Fruit fly (Drosophila melanogaster): ENCODE measurements around the gene CG34012.
A peak's percentile ranks its signal among the peaks of the same experiment; 100 is the strongest.

Gene CG34012

dm6 chr3L:11155380-11155779, 46.1 kb upstream of the CG34012 start (continued):
- TF ChIP-seq CG16779 (GFP tag; IDR thresholded peaks at IDR 0.05): no peak
- peak; percentile 5 for TF ChIP-seq lmd (GFP tag; IDR thresholded peaks at IDR 0.05)
- no peak for TF ChIP-seq mirr (GFP tag; optimal IDR thresholded peaks at IDR 0.05)
- no peak for TF ChIP-seq CG32772 (GFP tag; IDR thresholded peaks at IDR 0.05)
- TF ChIP-seq bowl (GFP tag; IDR thresholded peaks at IDR 0.05): no peak
- TF ChIP-seq pros (GFP tag; optimal IDR thresholded peaks at IDR 0.05): no peak
- TF ChIP-seq CG15269 (tag; optimal IDR thresholded peaks at IDR 0.05): peak; percentile 18
- no peak for TF ChIP-seq caup (GFP tag; optimal IDR thresholded peaks at IDR 0.05; ENCODE audit: severe bottlenecking)
- no peak for TF ChIP-seq BEAF-32 (GFP tag; optimal IDR thresholded peaks at IDR 0.05)
- peak; percentile 33; the same call in 1 of the 2 replicates for TF ChIP-seq Awh (GFP tag; IDR thresholded peaks at IDR 0.05)
- TF ChIP-seq Mad (GFP tag; optimal IDR thresholded peaks at IDR 0.05): no peak
- TF ChIP-seq CG2889 (GFP tag; IDR thresholded peaks at IDR 0.05): no peak
- no peak for TF ChIP-seq prd (optimal IDR thresholded peaks at IDR 0.05)
- peak; percentile 29; the same call in 1 of the 3 replicates for TF ChIP-seq prd (GFP tag; IDR thresholded peaks at IDR 0.05)
- peak; percentile 47; the same call in 1 of the 3 replicates for TF ChIP-seq tgo (GFP tag; IDR thresholded peaks at IDR 0.05)
- 0 out of 2 replicates have a peak, but pooled peaks have one; percentile 13 for TF ChIP-seq klu (GFP tag; IDR thresholded peaks at IDR 0.05)
- TF ChIP-seq trh (GFP tag; optimal IDR thresholded peaks at IDR 0.05): no peak
- TF ChIP-seq shn (GFP tag; optimal IDR thresholded peaks at IDR 0.05): no peak
- 0 out of 2 replicates have a peak, but pooled peaks have one; percentile 17 for TF ChIP-seq HLH3B (GFP tag; IDR thresholded peaks at IDR 0.05)
- TF ChIP-seq pho (GFP tag; optimal IDR thresholded peaks at IDR 0.05): no peak
- peak; percentile 14; the same call in 1 of the 2 replicates for TF ChIP-seq CG14014 (GFP tag; IDR thresholded peaks at IDR 0.05)
- TF ChIP-seq vvl (GFP tag; IDR thresholded peaks at IDR 0.05): peak; percentile 45; the same call in 1 of the 2 replicates
- TF ChIP-seq Nf-YA (GFP tag; IDR thresholded peaks at IDR 0.05): no peak
- no peak for TF ChIP-seq ab (GFP tag; optimal IDR thresholded peaks at IDR 0.05)
- TF ChIP-seq CG12071 (GFP tag; optimal IDR thresholded peaks at IDR 0.05): no peak
- TF ChIP-seq CG32532 (GFP tag; IDR thresholded peaks at IDR 0.05): peak; percentile 25; the same call in 1 of the 2 replicates
- TF ChIP-seq Hmr (GFP tag; optimal IDR thresholded peaks at IDR 0.05): no peak
- no peak for TF ChIP-seq CG18764 (GFP tag; optimal IDR thresholded peaks at IDR 0.05)
- no peak for TF ChIP-seq CG12219 (GFP tag; optimal IDR thresholded peaks at IDR 0.05)
- TF ChIP-seq CG34422 (GFP tag; IDR thresholded peaks at IDR 0.05): no peak; the same call in 2 of the 3 replicates
- 0 out of 2 replicates have a peak, but pooled peaks have one; percentile 36 for TF ChIP-seq CG17328 (GFP tag; IDR thresholded peaks at IDR 0.05)
- no peak for TF ChIP-seq Hr78 (GFP tag; optimal IDR thresholded peaks at IDR 0.05)
- no peak for TF ChIP-seq cas (GFP tag; IDR thresholded peaks at IDR 0.05)
- 0 out of 2 replicates have a peak, but pooled peaks have one; percentile 14 for TF ChIP-seq ara (GFP tag; IDR thresholded peaks at IDR 0.05)
- TF ChIP-seq sd (tag; optimal IDR thresholded peaks at IDR 0.05): no peak

- TF ChIP-seq nerfin-1 (tag; optimal IDR thresholded peaks at IDR 0.05) (no peak), Deaf1 (tag; optimal IDR thresholded peaks at IDR 0.05) (peak; percentile 78), br (optimal IDR thresholded peaks at IDR 0.05) (no peak), CG30431 (GFP tag; optimal IDR thresholded peaks at IDR 0.05) (no peak), CG42726 (GFP tag; IDR thresholded peaks at IDR 0.05; ENCODE audit: partially characterized antibody) (no peak), Taf1 (GFP tag; IDR thresholded peaks at IDR 0.05) (no peak), scrt (GFP tag; optimal IDR thresholded peaks at IDR 0.05) (no peak), CG32772 (GFP tag; IDR thresholded peaks at IDR 0.05) (no peak), knrl (GFP tag; IDR thresholded peaks at IDR 0.05; ENCODE audit: partially characterized antibody) (no peak), Antp (GFP tag; optimal IDR thresholded peaks at IDR 0.05) (no peak), CG14050 (GFP tag; IDR thresholded peaks at IDR 0.05) (no peak), hb (GFP tag; IDR thresholded peaks at IDR 0.05; ENCODE audit: partially characterized antibody) (no peak), kni (GFP tag; optimal IDR thresholded peaks at IDR 0.05) (peak; percentile 73), CG30403 (GFP tag; optimal IDR thresholded peaks at IDR 0.05) (no peak), Lim3 (GFP tag; IDR thresholded peaks at IDR 0.05) (no peak), tgo (GFP tag; IDR thresholded peaks at IDR 0.05) (no peak), vvl (GFP tag; IDR thresholded peaks at IDR 0.05) (peak; percentile 8; the same call in 1 of the 2 replicates), Sry-β (GFP tag; optimal IDR thresholded peaks at IDR 0.05) (no peak), ab (GFP tag; optimal IDR thresholded peaks at IDR 0.05) (no peak), croc (GFP tag; conservative IDR thresholded peaks at IDR 0.05) (no peak), CG15073 (GFP tag; optimal IDR thresholded peaks at IDR 0.05) (no peak)
Measured at dm6 chr3L:11150735-11151287, 41.5 kb upstream of the CG34012 start, which contains the start of gene CG6216. TSS of gene CG6216 (minus strand) at chr3L:11150785.
